Fruit fly (Drosophila melanogaster) whole organism, pupa: ENCODE results near the gene CG42327.

ENCODE experiments used
- CG10348 ChIP-seq: fragments of 200-800 bp; sonication (Bioruptor generic); IDR thresholded peaks from 2 replicates; pipeline ENCODE4 v1.3.6; 2022; ENCODE audit warnings: missing biosample characterization, missing genetic modification characterization
- CG12605 ChIP-seq: fragments of 200-800 bp; sonication (Bioruptor generic); IDR thresholded peaks from 2 replicates; pipeline ENCODE4 v1.3.6; 2022; ENCODE audit warnings: missing biosample characterization, missing genetic modification characterization
- CG13204 ChIP-seq: fragments of 200-800 bp; sonication (Bioruptor generic); optimal IDR thresholded peaks from 2 replicates; lab custom pipeline; 2018; ENCODE audit warnings: missing biosample characterization, mild to moderate bottlenecking, missing genetic modification characterization, moderate library complexity
- CG14655 ChIP-seq: fragments of 200-800 bp; sonication (Bioruptor generic); optimal IDR thresholded peaks from 3 replicates; lab custom pipeline; 2017; ENCODE audit warnings: mild to moderate bottlenecking, missing biosample characterization, missing genetic modification reagents, missing genetic modification characterization
- CG15710 ChIP-seq: fragments of 200-800 bp; sonication (Bioruptor generic); optimal IDR thresholded peaks from 2 replicates; lab custom pipeline; 2018; ENCODE audit warnings: missing biosample characterization, mild to moderate bottlenecking, missing genetic modification characterization, moderate library complexity
- CG17806 ChIP-seq: fragments of 200-800 bp; sonication (Bioruptor generic); optimal IDR thresholded peaks from 2 replicates; lab custom pipeline; 2018; ENCODE audit warnings: missing biosample characterization, mild to moderate bottlenecking, missing genetic modification characterization, moderate library complexity
- CG32121 ChIP-seq: fragments of 200-800 bp; sonication (Bioruptor generic); IDR thresholded peaks from 2 replicates; pipeline ENCODE4 v1.3.6; 2022; ENCODE audit warnings: missing biosample characterization, missing genetic modification characterization
- CG34367 ChIP-seq: fragments of 200-800 bp; sonication (Bioruptor generic); optimal IDR thresholded peaks from 2 replicates; lab custom pipeline; 2018; ENCODE audit warnings: missing biosample characterization, mild to moderate bottlenecking, missing genetic modification characterization
- CG4496 ChIP-seq: fragments of 200-800 bp; sonication (Bioruptor generic); IDR thresholded peaks from 3 replicates; pipeline ENCODE4 v1.3.6; 2022; ENCODE audit warnings: missing biosample characterization, missing genetic modification characterization
- CG8159 ChIP-seq: fragments of 200-800 bp; sonication (Bioruptor generic); optimal IDR thresholded peaks from 3 replicates; lab custom pipeline; 2018; ENCODE audit warnings: missing biosample characterization, mild to moderate bottlenecking, missing genetic modification characterization, moderate library complexity
- CG8301 ChIP-seq: fragments of 200-800 bp; sonication (Bioruptor generic); optimal IDR thresholded peaks from 2 replicates; lab custom pipeline; 2018; ENCODE audit warnings: missing biosample characterization, mild to moderate bottlenecking, missing genetic modification characterization
- CG9948 ChIP-seq: fragments of 200-800 bp; sonication (Bioruptor generic); optimal IDR thresholded peaks from 2 replicates; lab custom pipeline; 2018; ENCODE audit warnings: missing biosample characterization, mild to moderate bottlenecking, missing genetic modification characterization, moderate library complexity
- D1 ChIP-seq: fragments of 200-800 bp; sonication (Bioruptor generic); optimal IDR thresholded peaks from 2 replicates; lab custom pipeline; 2018; ENCODE audit warnings: missing biosample characterization, mild to moderate bottlenecking, missing genetic modification characterization, moderate library complexity
- EcR ChIP-seq: fragments of 200-800 bp; sonication (Bioruptor generic); optimal IDR thresholded peaks from 3 replicates; lab custom pipeline; 2019; ENCODE audit warnings: missing biosample characterization, missing genetic modification characterization, mild to moderate bottlenecking, moderate library complexity, missing genetic modification reagents
- Ets98B ChIP-seq: fragments of 200-800 bp; sonication (Bioruptor generic); IDR thresholded peaks from 2 replicates; pipeline ENCODE4 v1.3.6; 2022; ENCODE audit warnings: missing biosample characterization, missing genetic modification characterization
- Pif1A ChIP-seq: fragments of 200-800 bp; sonication (Bioruptor generic); optimal IDR thresholded peaks from 3 replicates; lab custom pipeline; 2016; ENCODE audit warnings: missing biosample characterization, missing genetic modification characterization
- Pif1B ChIP-seq: fragments of 200-800 bp; sonication (Bioruptor generic); optimal IDR thresholded peaks from 3 replicates; lab custom pipeline; 2016; ENCODE audit warnings: missing biosample characterization, missing genetic modification characterization
- Snoo ChIP-seq: fragments of 200-800 bp; sonication (Bioruptor generic); optimal IDR thresholded peaks from 3 replicates; lab custom pipeline; 2017; ENCODE audit warnings: missing biosample characterization, mild to moderate bottlenecking, missing genetic modification characterization, inconsistent platforms
- fd96Ca ChIP-seq: fragments of 200-800 bp; sonication (Bioruptor generic); IDR thresholded peaks from 3 replicates; pipeline ENCODE4 v1.3.6; 2022; ENCODE audit warnings: missing biosample characterization, missing genetic modification characterization
- gl ChIP-seq: fragments of 200-800 bp; sonication (Bioruptor generic); optimal IDR thresholded peaks from 2 replicates; lab custom pipeline; 2018; ENCODE audit warnings: missing biosample characterization, mild to moderate bottlenecking, missing genetic modification characterization
- rn ChIP-seq: fragments of 200-800 bp; sonication (Bioruptor generic); IDR thresholded peaks from 2 replicates; pipeline ENCODE4 v1.3.6; 2022; ENCODE audit warnings: missing biosample characterization, missing genetic modification characterization

CG42327 gene

DNA sequence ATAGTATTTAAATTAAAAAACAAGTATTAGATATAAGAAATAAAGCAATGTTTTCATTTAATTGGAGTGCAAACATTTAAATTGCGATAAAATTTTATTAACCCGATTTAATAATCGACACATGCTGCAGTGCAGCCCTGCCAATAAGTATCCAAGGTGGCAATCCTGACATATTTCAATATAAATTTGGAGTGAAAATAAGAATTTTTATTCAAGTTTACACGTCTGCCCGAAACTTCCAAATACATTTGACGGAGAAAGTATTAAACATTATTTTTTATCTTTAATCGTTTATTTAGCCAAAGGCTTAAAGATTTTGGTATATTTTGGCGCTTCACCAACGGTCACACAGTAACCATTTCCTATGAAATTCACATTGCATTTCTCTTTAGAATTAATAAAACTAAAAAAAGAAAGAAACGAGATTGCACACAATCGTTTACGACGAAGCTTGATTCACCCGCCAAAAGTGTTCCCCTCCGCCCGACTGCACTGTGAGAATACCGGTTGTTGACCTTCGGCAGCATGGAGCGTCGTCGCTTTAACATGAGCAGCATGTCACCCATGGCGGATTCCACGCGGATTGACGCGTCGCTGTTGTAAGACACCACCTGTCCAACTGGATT lies 27.4 kb upstream of the CG42327 start, which contains the start of gene CG14712:
Gene CG14712 (plus strand): TSS at position 344 of the 626 bp plus-strand sequence.
- TF ChIP-seq EcR (peak; percentile 93), CG8301 (no peak)

DNA sequence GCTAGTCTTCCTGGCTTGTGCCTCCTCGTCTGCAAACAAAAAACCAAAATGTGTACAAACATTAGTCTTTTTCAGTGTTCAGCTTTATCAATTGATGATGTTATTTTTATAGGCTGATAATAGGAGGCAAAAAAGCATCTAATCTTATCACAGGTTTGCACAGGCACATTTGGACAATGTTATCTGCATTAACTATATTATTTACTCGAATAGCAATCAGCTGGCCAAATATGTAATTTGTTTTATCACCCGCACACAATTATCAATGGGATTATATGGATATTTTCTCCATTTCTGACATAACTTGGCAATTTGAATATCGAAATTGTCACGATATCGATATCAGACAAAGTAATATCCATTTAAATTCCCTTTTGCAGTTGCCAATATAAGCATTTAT lies 18.4 kb upstream of the CG42327 start:
- TF ChIP-seq CG32121 (no peak), fd96Ca (GFP tag; lab: Robert Waterston, UW) (no peak), CG34367 (tag; lab: Kevin White, UChicago) (no peak), CG10348 (GFP tag; lab: Robert Waterston, UW) (no peak), CG17806 (tag; lab: Kevin White, UChicago) (no peak), CG9948 (tag; lab: Kevin White, UChicago) (no peak), CG8301 (no peak), CG8159 (tag; lab: Kevin White, UChicago) (no peak), CG12605 (GFP tag; lab: Robert Waterston, UW) (no peak), rn (no peak), CG4496 (GFP tag; lab: Robert Waterston, UW) (no peak), D1 (tag; lab: Kevin White, UChicago) (no peak), CG15710 (tag; lab: Kevin White, UChicago) (no peak), CG13204 (GFP tag; lab: Kevin White, UChicago) (no peak), Ets98B (GFP tag; lab: Robert Waterston, UW) (no peak), Pif1A (no peak), EcR (no peak), CG14655 (no peak), Pif1B (GFP tag; lab: Kevin White, UChicago) (no peak)

DNA sequence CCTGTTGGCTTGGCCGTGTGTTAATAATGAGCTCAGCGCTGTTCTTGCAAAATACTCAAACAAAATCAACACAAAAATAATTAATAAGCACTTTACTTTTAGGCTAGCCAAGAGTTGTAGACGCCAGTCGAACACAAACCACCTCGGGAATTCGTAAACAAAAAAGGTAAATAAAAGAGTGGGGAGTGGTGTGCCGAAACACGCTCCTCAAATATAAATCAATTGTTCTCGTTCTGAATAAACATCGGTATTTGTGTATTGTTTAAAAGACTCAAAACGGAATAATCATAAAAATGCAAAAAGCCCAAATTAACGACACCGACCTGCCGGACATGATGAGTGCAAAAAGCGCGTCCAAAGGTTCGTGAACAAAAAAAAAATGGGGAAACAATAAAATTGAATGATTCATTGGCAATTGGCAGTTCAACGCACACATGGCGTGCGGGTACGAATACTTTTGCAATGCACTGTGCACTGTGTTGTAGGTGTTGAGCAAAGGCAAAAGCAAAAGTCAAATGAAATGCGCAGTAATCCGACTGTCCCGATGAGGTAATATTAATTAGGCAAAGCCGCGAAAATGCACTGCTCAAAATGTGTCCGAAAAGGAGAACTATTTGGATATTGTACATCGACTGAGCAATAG lies 15.9 kb upstream of the CG42327 start:
- TF ChIP-seq CG8301, result no peak
- TF ChIP-seq CG12605 (GFP tag; lab: Robert Waterston, UW), result no peak
- no peak for TF ChIP-seq CG32121
- no peak for TF ChIP-seq CG17806 (tag; lab: Kevin White, UChicago)
- TF ChIP-seq CG10348 (GFP tag; lab: Robert Waterston, UW), result no peak
- no peak for TF ChIP-seq CG4496 (GFP tag; lab: Robert Waterston, UW)
- no peak for TF ChIP-seq CG14655
- TF ChIP-seq Pif1B (GFP tag; lab: Kevin White, UChicago), result no peak

DNA sequence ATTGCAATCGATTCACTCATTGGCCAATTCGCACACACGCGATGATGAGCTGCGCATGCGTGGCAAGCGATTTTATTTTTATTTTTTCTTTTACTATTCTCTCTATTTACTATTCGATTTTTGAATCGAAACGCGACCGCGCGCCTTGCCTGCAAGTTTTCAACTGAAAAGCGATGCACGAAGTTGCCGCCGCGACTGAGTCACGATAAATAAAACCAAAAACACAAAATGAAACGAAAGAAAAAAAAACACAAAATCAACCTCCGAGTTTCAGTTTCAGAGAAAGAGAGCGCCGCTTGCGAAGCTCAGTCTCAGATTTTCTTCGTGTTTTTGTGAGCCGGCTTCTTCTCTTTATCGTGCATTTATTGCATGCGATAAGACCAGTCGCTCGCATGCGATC lies 9.1 kb upstream of the CG42327 start:
- TF ChIP-seq CG34367 (tag; lab: Kevin White, UChicago) (peak; percentile 66), gl (peak; percentile 96), Pif1B (GFP tag; lab: Kevin White, UChicago) (peak; percentile 67), CG32121 (peak; percentile 62), CG14655 (no peak), CG10348 (GFP tag; lab: Robert Waterston, UW) (no peak), CG15710 (tag; lab: Kevin White, UChicago) (peak; percentile 70), CG17806 (tag; lab: Kevin White, UChicago) (peak; percentile 78), D1 (tag; lab: Kevin White, UChicago) (no peak), rn (0 out of 2 replicates have a peak, but pooled peaks have one; percentile 25), CG8301 (peak; percentile 23), Pif1A (peak; percentile 74), CG13204 (GFP tag; lab: Kevin White, UChicago) (peak; percentile 90), Ets98B (GFP tag; lab: Robert Waterston, UW) (peak; percentile 80; the same call in 1 of the 2 replicates), Snoo (tag; lab: Kevin White, UChicago) (peak; percentile 38), EcR (peak; percentile 49), CG9948 (tag; lab: Kevin White, UChicago) (peak; percentile 32), CG4496 (GFP tag; lab: Robert Waterston, UW) (peak; percentile 82), CG12605 (GFP tag; lab: Robert Waterston, UW) (peak; percentile 90), fd96Ca (GFP tag; lab: Robert Waterston, UW) (peak; percentile 78), CG8159 (tag; lab: Kevin White, UChicago) (peak; percentile 70)
- TF ChIP-seq, all 21 proteins: peak for 18

DNA sequence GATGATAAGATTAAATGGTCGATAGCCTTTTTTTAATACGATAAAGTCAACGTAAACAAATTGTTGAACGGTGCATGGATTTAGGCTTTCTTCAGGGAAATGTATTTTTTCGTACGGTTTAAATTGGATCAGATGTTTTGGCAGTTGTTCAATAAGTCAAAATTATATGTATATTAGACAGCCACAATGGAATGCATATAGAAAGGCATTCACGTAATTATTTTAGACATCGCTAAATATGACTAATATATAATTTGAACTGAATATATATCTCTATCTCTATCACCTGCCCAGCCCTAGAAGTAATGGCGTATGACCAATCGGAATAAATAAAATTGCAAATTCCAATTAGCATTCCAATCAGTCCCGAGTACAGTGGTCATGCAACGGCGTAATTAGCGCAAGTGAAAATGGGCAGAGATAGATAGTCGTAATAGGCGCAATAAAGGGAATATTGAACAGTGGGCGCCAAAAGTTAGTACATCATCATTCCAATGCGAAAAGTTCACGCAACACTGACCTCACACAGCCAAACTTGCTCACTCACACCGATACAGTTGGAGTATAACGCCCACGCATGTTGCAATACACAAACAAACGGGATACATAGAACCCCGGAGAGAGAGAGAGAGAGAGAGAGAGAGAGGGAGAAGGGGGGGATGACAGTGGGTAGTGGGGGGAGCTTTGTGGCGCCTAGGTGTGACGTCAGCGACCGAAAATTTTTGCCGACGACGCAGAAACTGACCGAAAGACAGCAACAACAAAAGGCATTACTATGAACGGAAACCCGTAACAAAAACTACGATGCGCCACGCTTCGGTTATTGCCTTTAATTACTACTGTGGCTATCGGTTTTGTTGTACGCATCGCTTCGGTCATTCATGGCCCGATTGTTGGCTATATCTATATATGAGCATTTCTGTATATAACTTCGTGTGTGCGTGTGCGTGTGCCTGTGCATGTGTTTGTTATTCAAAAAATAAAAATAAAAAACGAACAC lies 7.3 kb upstream of the CG42327 start:
- TF ChIP-seq Pif1A, result no peak
- TF ChIP-seq EcR, result peak; percentile 59
- 0 out of 3 replicates have a peak, but pooled peaks have one; percentile 9 for TF ChIP-seq fd96Ca (GFP tag; lab: Robert Waterston, UW)
- no peak for TF ChIP-seq Pif1B (GFP tag; lab: Kevin White, UChicago)

DNA sequence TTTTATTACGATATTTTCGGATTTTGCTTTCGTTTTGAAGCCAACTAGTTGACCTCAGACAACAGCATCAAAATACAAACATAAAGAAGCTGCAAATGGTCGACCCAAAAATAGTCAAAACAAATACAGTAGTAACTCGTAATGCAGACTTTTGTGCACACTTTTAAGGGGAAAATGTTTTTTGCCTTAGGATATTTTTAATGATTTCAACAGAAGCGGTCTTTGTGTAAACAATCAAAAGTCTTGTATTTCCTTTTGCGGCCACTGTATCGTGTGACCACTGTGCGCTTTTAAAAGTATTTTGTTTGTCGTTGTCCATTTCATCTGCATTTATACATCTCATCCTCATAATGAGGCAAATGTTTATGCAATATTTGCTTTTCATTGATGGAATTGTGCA lies 6.5 kb upstream of the CG42327 start:
- TF ChIP-seq CG15710 (tag; lab: Kevin White, UChicago) (peak; percentile 81), gl (no peak), Ets98B (GFP tag; lab: Robert Waterston, UW) (peak; percentile 90), CG14655 (peak; percentile 77), CG12605 (GFP tag; lab: Robert Waterston, UW) (peak; percentile 76), CG10348 (GFP tag; lab: Robert Waterston, UW) (peak; percentile 87), CG8301 (peak; percentile 70), CG4496 (GFP tag; lab: Robert Waterston, UW) (peak; percentile 94), EcR (no peak), Pif1B (GFP tag; lab: Kevin White, UChicago) (peak; percentile 67), CG34367 (tag; lab: Kevin White, UChicago) (peak; percentile 64), fd96Ca (GFP tag; lab: Robert Waterston, UW) (peak; percentile 92), Pif1A (peak; percentile 82), rn (peak; percentile 80), CG17806 (tag; lab: Kevin White, UChicago) (peak; percentile 72), D1 (tag; lab: Kevin White, UChicago) (no peak), CG32121 (peak; percentile 90), CG8159 (tag; lab: Kevin White, UChicago) (peak; percentile 76), Snoo (tag; lab: Kevin White, UChicago) (peak; percentile 79), CG13204 (GFP tag; lab: Kevin White, UChicago) (peak; percentile 35), CG9948 (tag; lab: Kevin White, UChicago) (peak; percentile 68)
